Worm (Caenorhabditis elegans) whole organism, L1 larva: ENCODE data around the gene pqn-27.

Source experiments
- C04F5.9 ChIP-seq: sonication (generic microtip); optimal IDR thresholded peaks from 2 replicates; lab custom pipeline; 2016; ENCODE audit warnings: missing genetic modification characterization, missing compliant biosample characterization
- F16B12.6 ChIP-seq: fragments of 150-350 bp; optimal IDR thresholded peaks from 2 replicates; lab custom pipeline; 2014; ENCODE audit warnings: missing biosample characterization, missing genetic modification characterization
- Y116A8C.19 ChIP-seq: sonication (generic microtip); optimal IDR thresholded peaks from 2 replicates; lab custom pipeline; 2016; ENCODE audit warnings: missing compliant biosample characterization, missing genetic modification characterization, borderline replicate concordance
- aha-1 ChIP-seq: fragments of 150-350 bp; optimal IDR thresholded peaks from 2 replicates; lab custom pipeline; 2014; ENCODE audit warnings: missing biosample characterization, missing genetic modification characterization
- alr-1 ChIP-seq: fragments of 200-800 bp; sonication (Bioruptor generic); optimal IDR thresholded peaks from 2 replicates; lab custom pipeline; 2018; ENCODE audit warnings: borderline replicate concordance, mild to moderate bottlenecking, missing genetic modification characterization, missing compliant biosample characterization
- ama-1 ChIP-seq: fragments of 150-350 bp; optimal IDR thresholded peaks from 2 replicates; lab custom pipeline; 2014
- blmp-1 ChIP-seq: fragments of 150-350 bp; optimal IDR thresholded peaks from 2 replicates; lab custom pipeline; 2014; ENCODE audit warnings: missing biosample characterization, missing genetic modification characterization
- ceh-8 ChIP-seq: fragments of 200-800 bp; sonication (Bioruptor generic); optimal IDR thresholded peaks from 2 replicates; lab custom pipeline; 2018; ENCODE audit warnings: mild to moderate bottlenecking, missing genetic modification characterization, moderate library complexity, missing compliant biosample characterization
- efl-1 ChIP-seq, 4 experiments: fragments of 150-350 bp; optimal IDR thresholded peaks in 3 of 4; peaks in 1 of 4; 1 replicate in 1 of 4; 2 replicates in 3 of 4; lab custom pipeline; 2014; ENCODE audit warnings: missing biosample characterization in 2 of 4, missing genetic modification characterization in 2 of 4, missing genetic modification reagents in 2 of 4
- efl-3 ChIP-seq: fragments of 200-800 bp; sonication (Bioruptor generic); optimal IDR thresholded peaks from 2 replicates; lab custom pipeline; 2018; ENCODE audit warnings: mild to moderate bottlenecking, missing genetic modification characterization, missing compliant biosample characterization
- egl-13 ChIP-seq: sonication (generic microtip); optimal IDR thresholded peaks from 2 replicates; lab custom pipeline; 2016; ENCODE audit warnings: missing genotype, missing genetic modification reagents, missing genetic modification characterization, missing compliant biosample characterization
- elt-2 ChIP-seq: sonication (generic microtip); optimal IDR thresholded peaks from 2 replicates; lab custom pipeline; 2016; ENCODE audit warnings: missing genetic modification characterization, mild to moderate bottlenecking, inconsistent platforms, missing compliant biosample characterization, missing genetic modification reagents
- elt-3 ChIP-seq, 6 experiments: fragments of 150-350 bp in 1 of 6; sonication (generic microtip); optimal IDR thresholded peaks; 2 replicates each; lab custom pipeline; 2017 to 2018; ENCODE audit warnings: missing biosample characterization in 6 of 6, missing genetic modification characterization in 6 of 6, inconsistent platforms in 1 of 6
- ets-5 ChIP-seq: fragments of 200-800 bp; sonication (Bioruptor generic); IDR thresholded peaks from 2 replicates; pipeline ENCODE4 v1.3.6; 2022; ENCODE audit warnings: missing genetic modification characterization, missing compliant biosample characterization
- fkh-10 ChIP-seq: sonication (generic microtip); optimal IDR thresholded peaks from 2 replicates; lab custom pipeline; 2017; ENCODE audit warnings: missing biosample characterization, missing genetic modification reagents, missing genetic modification characterization
- hlh-4 ChIP-seq: sonication (generic microtip); optimal IDR thresholded peaks from 2 replicates; lab custom pipeline; 2016; ENCODE audit warnings: mild to moderate bottlenecking, missing genetic modification characterization, missing compliant biosample characterization
- jun-1 ChIP-seq: fragments of 150-350 bp; optimal IDR thresholded peaks from 2 replicates; lab custom pipeline; 2014; ENCODE audit warnings: missing biosample characterization, missing genetic modification reagents, missing genetic modification characterization
- lin-14 ChIP-seq: fragments of 200-800 bp; sonication (Bioruptor generic); optimal IDR thresholded peaks from 2 replicates; lab custom pipeline; 2018; ENCODE audit warnings: mild to moderate bottlenecking, missing genetic modification characterization, moderate library complexity, missing compliant biosample characterization
- lin-35 ChIP-seq, 2 experiments: fragments of 150-350 bp; optimal IDR thresholded peaks; 2 replicates each; lab custom pipeline; 2014; ENCODE audit warnings: missing biosample characterization in 2 of 2, missing genetic modification characterization in 2 of 2, missing genetic modification reagents in 2 of 2
- lin-39 ChIP-seq: fragments of 150-350 bp; optimal IDR thresholded peaks from 2 replicates; lab custom pipeline; 2014; ENCODE audit warnings: missing biosample characterization, missing genetic modification reagents, missing genetic modification characterization
- lir-3 ChIP-seq: sonication (generic microtip); optimal IDR thresholded peaks from 2 replicates; lab custom pipeline; 2016; ENCODE audit warnings: mild to moderate bottlenecking, missing genetic modification characterization, moderate library complexity, missing compliant biosample characterization; ENCODE audit not compliant: poor library complexity
- lsy-2 ChIP-seq, 2 experiments: fragments of 150-350 bp; optimal IDR thresholded peaks; 2 replicates each; lab custom pipeline; 2014; ENCODE audit warnings: missing biosample characterization in 2 of 2, missing genetic modification characterization in 2 of 2
- mdl-1 ChIP-seq, 2 experiments: fragments of 150-350 bp; optimal IDR thresholded peaks; 2 replicates each; lab custom pipeline; 2014 to 2017; ENCODE audit warnings: missing biosample characterization in 2 of 2, missing genetic modification characterization in 2 of 2, inconsistent platforms in 1 of 2
- mep-1 ChIP-seq: fragments of 150-350 bp; optimal IDR thresholded peaks from 2 replicates; lab custom pipeline; 2014; ENCODE audit warnings: missing biosample characterization, missing genetic modification characterization
- nhr-19 ChIP-seq: fragments of 200-800 bp; sonication (Bioruptor generic); conservative IDR thresholded peaks from 2 replicates; pipeline ENCODE4 v1.3.6; 2022; ENCODE audit warnings: missing genetic modification characterization, missing compliant biosample characterization
- nhr-20 ChIP-seq: sonication (generic microtip); optimal IDR thresholded peaks from 2 replicates; lab custom pipeline; 2016; ENCODE audit warnings: mild to moderate bottlenecking, missing genetic modification characterization, missing compliant biosample characterization
- nhr-28 ChIP-seq: fragments of 150-350 bp; optimal IDR thresholded peaks from 2 replicates; lab custom pipeline; 2014; ENCODE audit warnings: missing biosample characterization, missing genetic modification characterization
- nhr-71 ChIP-seq: sonication (generic microtip); optimal IDR thresholded peaks from 2 replicates; lab custom pipeline; 2016; ENCODE audit warnings: mild to moderate bottlenecking, missing genetic modification characterization, moderate library complexity, missing compliant biosample characterization
- nhr-76 ChIP-seq: sonication (generic microtip); optimal IDR thresholded peaks from 2 replicates; lab custom pipeline; 2017; ENCODE audit warnings: missing biosample characterization, missing genetic modification characterization
- nhr-85 ChIP-seq: sonication (generic microtip); peaks from one replicate; lab custom pipeline; 2016; ENCODE audit warnings: missing genetic modification characterization, inconsistent platforms, missing compliant biosample characterization
- pqm-1 ChIP-seq: sonication (generic microtip); optimal IDR thresholded peaks from 3 replicates; lab custom pipeline; 2017; ENCODE audit warnings: missing biosample characterization, missing genetic modification characterization
- rnt-1 ChIP-seq: sonication (generic microtip); optimal IDR thresholded peaks from 2 replicates; lab custom pipeline; 2016; ENCODE audit warnings: mild to moderate bottlenecking, missing genetic modification characterization, moderate library complexity, missing compliant biosample characterization
- skn-1 ChIP-seq: fragments of 150-350 bp; optimal IDR thresholded peaks from 2 replicates; lab custom pipeline; 2014; ENCODE audit warnings: missing biosample characterization, missing genetic modification characterization
- tlp-1 ChIP-seq: fragments of 150-350 bp; optimal IDR thresholded peaks from 2 replicates; lab custom pipeline; 2014; ENCODE audit warnings: missing biosample characterization, missing genetic modification characterization
- unc-30 ChIP-seq: sonication (generic microtip); optimal IDR thresholded peaks from 2 replicates; lab custom pipeline; 2017; ENCODE audit warnings: missing biosample characterization, missing genetic modification characterization
- unc-62 ChIP-seq: fragments of 150-350 bp; optimal IDR thresholded peaks from 2 replicates; lab custom pipeline; 2014; ENCODE audit warnings: missing biosample characterization, missing genetic modification reagents, missing genetic modification characterization
- unc-86 ChIP-seq: sonication (generic microtip); optimal IDR thresholded peaks from 2 replicates; lab custom pipeline; 2016; ENCODE audit warnings: missing genetic modification characterization, missing compliant biosample characterization
- unc-98 ChIP-seq: fragments of 200-800 bp; sonication (Bioruptor generic); IDR thresholded peaks from 2 replicates; pipeline ENCODE4 v1.3.6; 2022; ENCODE audit warnings: missing genetic modification characterization, missing compliant biosample characterization
- vab-15 ChIP-seq: sonication (generic microtip); optimal IDR thresholded peaks from 2 replicates; lab custom pipeline; 2017; ENCODE audit warnings: missing genotype, mild to moderate bottlenecking, missing genetic modification characterization, missing compliant biosample characterization
- xbp-1 ChIP-seq: sonication (generic microtip); optimal IDR thresholded peaks from 2 replicates; lab custom pipeline; 2016; ENCODE audit warnings: missing genetic modification characterization, missing compliant biosample characterization
- ztf-11 ChIP-seq, 2 experiments: sonication (generic microtip); optimal IDR thresholded peaks; 2 replicates each; lab custom pipeline; 2016 to 2017; ENCODE audit warnings: missing genetic modification characterization in 2 of 2, missing biosample characterization in 1 of 2, missing compliant biosample characterization in 1 of 2
- ztf-4 ChIP-seq: fragments of 150-350 bp; optimal IDR thresholded peaks from 2 replicates; lab custom pipeline; 2014; ENCODE audit warnings: missing biosample characterization, missing genetic modification characterization

Gene pqn-27

ce11 chrII:13469043-13469652, 8.7 kb upstream of the pqn-27 start, which contains the start of gene E01G4.3 (continued):
- TF ChIP-seq ceh-8 (GFP tag; lab: Kevin White, UChicago) = no peak
- TF ChIP-seq xbp-1 (tag; lab: Kevin White, UChicago) = peak; percentile 47
- no peak for TF ChIP-seq ztf-11 (tag; optimal IDR thresholded peaks at IDR 0.05; lab: Kevin White, UChicago)
- TF ChIP-seq nhr-28 (tag; lab: Kevin White, UChicago) = no peak
- peak; percentile 82 for TF ChIP-seq jun-1 (tag; lab: Kevin White, UChicago)

ce11 chrII:13467838-13468389, 7.5 kb upstream of the pqn-27 start:
- peak in 1 of 2 experiments; percentile 4 for TF ChIP-seq mdl-1 (tag; optimal IDR thresholded peaks at IDR 0.05; lab: Kevin White, UChicago)
- peak; percentile 27; the same call in 1 of the 2 replicates for TF ChIP-seq nhr-19 (GFP tag; lab: Robert Waterston, UW)
- TF ChIP-seq unc-30 (tag; lab: Kevin White, UChicago) = no peak
- TF ChIP-seq lin-14 (GFP tag; lab: Kevin White, UChicago) = peak; percentile 26
- no peak for TF ChIP-seq efl-1 (optimal IDR thresholded peaks at IDR 0.05; lab: Kevin White, UChicago)
- TF ChIP-seq efl-1 (GFP tag; optimal IDR thresholded peaks at IDR 0.05 in 1 of 2; lab: Kevin White, UChicago) = peak in 1 of 2 experiments; percentile 66
- TF ChIP-seq nhr-71 (tag; lab: Kevin White, UChicago) = peak; percentile 30
- TF ChIP-seq pqm-1 (tag; lab: Kevin White, UChicago) = peak; percentile 97
- peak in 1 of 2 experiments; percentile 11 for TF ChIP-seq lin-35 (GFP tag; optimal IDR thresholded peaks at IDR 0.05; lab: Kevin White, UChicago)
- no peak for TF ChIP-seq unc-86
- TF ChIP-seq tlp-1 (tag; lab: Kevin White, UChicago) = peak; percentile 49
- TF ChIP-seq elt-2 (tag; lab: Kevin White, UChicago) = peak; percentile 97
- TF ChIP-seq rnt-1 (tag; lab: Kevin White, UChicago) = no peak
- peak; percentile 42 for TF ChIP-seq nhr-20 (tag; lab: Kevin White, UChicago)

- TF ChIP-seq lsy-2 (tag; optimal IDR thresholded peaks at IDR 0.05; lab: Kevin White, UChicago) = peak in 1 of 2 experiments; percentile 0
- TF ChIP-seq mep-1 = peak; percentile 60
- peak; percentile 73 for TF ChIP-seq elt-2 (tag; lab: Kevin White, UChicago)
- peak; percentile 26 for TF ChIP-seq blmp-1
- TF ChIP-seq F16B12.6 (tag; lab: Kevin White, UChicago) = no peak
- peak in 1 of 2 experiments; percentile 4 for TF ChIP-seq mdl-1 (tag; optimal IDR thresholded peaks at IDR 0.05; lab: Kevin White, UChicago)
- TF ChIP-seq lin-14 (GFP tag; lab: Kevin White, UChicago) = peak; percentile 54
- TF ChIP-seq nhr-85 (tag; lab: Kevin White, UChicago) = peak; percentile 88
- no peak for TF ChIP-seq lin-35 (GFP tag; optimal IDR thresholded peaks at IDR 0.05; lab: Kevin White, UChicago)
These were observed 5.0 kb upstream of the pqn-27 start for ce11 chrII:13465381-13465838.

ce11 chrII:13461604-13462375, 1.3 kb upstream of the pqn-27 start:
- no peak for TF ChIP-seq ets-5 (GFP tag; lab: Robert Waterston, UW)
- TF ChIP-seq nhr-19 (GFP tag; lab: Robert Waterston, UW) = peak; percentile 99
- peak; percentile 47 to 67 for TF ChIP-seq lsy-2 (tag; optimal IDR thresholded peaks at IDR 0.05; lab: Kevin White, UChicago)
- TF ChIP-seq nhr-71 (tag; lab: Kevin White, UChicago) = peak; percentile 92
- peak; percentile 13 for TF ChIP-seq C04F5.9
- peak; percentile 87 for TF ChIP-seq ama-1
- no peak for TF ChIP-seq aha-1 (tag; lab: Kevin White, UChicago)
- no peak for TF ChIP-seq efl-3 (GFP tag; lab: Kevin White, UChicago)
- peak; percentile 60 for TF ChIP-seq skn-1 (tag; lab: Kevin White, UChicago)
- TF ChIP-seq nhr-76 (tag; lab: Kevin White, UChicago) = no peak
- TF ChIP-seq elt-3 (tag; optimal IDR thresholded peaks at IDR 0.05; lab: Kevin White, UChicago) = peak; percentile 24 to 79 (median 56)
- TF ChIP-seq jun-1 (tag; lab: Kevin White, UChicago) = peak; percentile 62
- peak; percentile 76 for TF ChIP-seq ztf-4 (tag; lab: Kevin White, UChicago)
- TF ChIP-seq vab-15 (tag; lab: Kevin White, UChicago) = no peak
- no peak for TF ChIP-seq egl-13
- no peak for TF ChIP-seq alr-1 (tag; lab: Kevin White, UChicago)
- no peak for TF ChIP-seq unc-62
- no peak for TF ChIP-seq unc-30 (tag; lab: Kevin White, UChicago)
- no peak for TF ChIP-seq lin-39
- no peak for TF ChIP-seq fkh-10 (GFP tag; lab: Kevin White, UChicago)
- peak; percentile 26; the same call in 1 of the 2 replicates for TF ChIP-seq unc-98 (GFP tag; lab: Robert Waterston, UW)
- no peak for TF ChIP-seq Y116A8C.19 (tag; lab: Kevin White, UChicago)
- no peak for TF ChIP-seq lir-3
- peak; percentile 95 for TF ChIP-seq nhr-85 (tag; lab: Kevin White, UChicago)
- TF ChIP-seq hlh-4 = no peak
